Fruit fly (Drosophila melanogaster): ENCODE results near the gene CG15564.
A peak's percentile ranks its signal among the peaks of the same experiment; 100 is the strongest.

Gene CG15564

dm6 chr3R:31243079-31243668, 8.0 kb upstream of the CG15564 start (continued):
- TF ChIP-seq dac (GFP tag; optimal IDR thresholded peaks at IDR 0.05) (peak; percentile 46), CG7368 (GFP tag; optimal IDR thresholded peaks at IDR 0.05) (no peak), CG10631 (GFP tag; optimal IDR thresholded peaks at IDR 0.05) (no peak), CG6808 (GFP tag; optimal IDR thresholded peaks at IDR 0.05) (no peak), Sox14 (GFP tag; optimal IDR thresholded peaks at IDR 0.05) (no peak), Lpt (GFP tag; optimal IDR thresholded peaks at IDR 0.05) (peak; percentile 55), CG3032 (tag; optimal IDR thresholded peaks at IDR 0.05) (no peak), fkh (GFP tag; optimal IDR thresholded peaks at IDR 0.05) (no peak), fd85E (GFP tag; optimal IDR thresholded peaks at IDR 0.05) (no peak), ss (GFP tag; optimal IDR thresholded peaks at IDR 0.05) (no peak), CG16779 (tag; optimal IDR thresholded peaks at IDR 0.05) (no peak), CG15336 (GFP tag; IDR thresholded peaks at IDR 0.05) (peak; percentile 82), CG9139 (GFP tag; optimal IDR thresholded peaks at IDR 0.05) (no peak), Eip75B (GFP tag; optimal IDR thresholded peaks at IDR 0.05) (no peak), CG34406 (GFP tag; optimal IDR thresholded peaks at IDR 0.05) (no peak), CG10669 (GFP tag; optimal IDR thresholded peaks at IDR 0.05) (no peak), eg (GFP tag; IDR thresholded peaks at IDR 0.05) (peak; percentile 83), Hr39 (GFP tag; optimal IDR thresholded peaks at IDR 0.05) (no peak), CG1621 (tag; optimal IDR thresholded peaks at IDR 0.05) (no peak), fd59A (GFP tag; optimal IDR thresholded peaks at IDR 0.05) (no peak), spab (GFP tag; optimal IDR thresholded peaks at IDR 0.05) (no peak), esn (GFP tag; optimal IDR thresholded peaks at IDR 0.05) (no peak), CG8632 (GFP tag; optimal IDR thresholded peaks at IDR 0.05) (no peak), Sox15 (GFP tag; optimal IDR thresholded peaks at IDR 0.05) (no peak), Smox (GFP tag; optimal IDR thresholded peaks at IDR 0.05) (no peak), CG8119 (GFP tag; IDR thresholded peaks at IDR 0.05) (peak; percentile 63; the same call in 1 of the 3 replicates), CG11294 (GFP tag; IDR thresholded peaks at IDR 0.05) (0 out of 2 replicates have a peak, but pooled peaks have one; percentile 6), CG8319 (GFP tag; optimal IDR thresholded peaks at IDR 0.05) (no peak), CG11762 (GFP tag; optimal IDR thresholded peaks at IDR 0.05; ENCODE audit: insufficient read depth) (no peak), Blimp-1 (GFP tag; optimal IDR thresholded peaks at IDR 0.05) (no peak), dsx (GFP tag; optimal IDR thresholded peaks at IDR 0.05; ENCODE audit: poor library complexity, severe bottlenecking) (no peak), lz (GFP tag; optimal IDR thresholded peaks at IDR 0.05) (no peak)

- TF ChIP-seq fd59A (GFP tag; optimal IDR thresholded peaks at IDR 0.05) (no peak), CG15336 (GFP tag; IDR thresholded peaks at IDR 0.05) (no peak), Blimp-1 (GFP tag; optimal IDR thresholded peaks at IDR 0.05) (no peak), CG6276 (GFP tag; optimal IDR thresholded peaks at IDR 0.05) (no peak), Hr39 (GFP tag; optimal IDR thresholded peaks at IDR 0.05) (no peak)
Observed at dm6 chr3R:31241109-31241508, 5.9 kb upstream of the CG15564 start.

- TF ChIP-seq CG16779 (tag; optimal IDR thresholded peaks at IDR 0.05) (no peak), CG1621 (tag; optimal IDR thresholded peaks at IDR 0.05) (no peak), CG15336 (GFP tag; IDR thresholded peaks at IDR 0.05) (no peak), fkh (GFP tag; optimal IDR thresholded peaks at IDR 0.05) (peak; percentile 39)
Observed at dm6 chr3R:31240023-31240422, 4.9 kb upstream of the CG15564 start.

DNA sequence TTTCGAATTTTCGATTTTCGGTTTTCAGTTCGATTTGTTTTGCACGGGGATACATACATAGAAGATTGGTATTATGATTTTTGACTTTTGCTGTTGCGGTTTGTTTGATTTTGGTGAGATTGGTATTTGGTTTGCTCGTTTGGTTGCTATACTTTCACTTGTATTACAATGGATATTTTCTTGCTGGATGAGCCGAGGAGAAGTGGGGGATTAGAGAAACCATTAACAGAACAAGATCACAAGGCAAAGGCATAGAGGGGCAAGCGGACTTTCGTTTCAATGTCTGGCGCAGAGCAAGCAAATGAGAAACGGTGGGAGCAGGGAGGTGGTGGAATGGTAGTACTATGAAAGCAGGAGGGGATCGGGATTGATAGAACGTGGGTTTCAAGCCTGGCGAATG, 2.9 kb downstream of the CG15564 start, which contains the start of gene CG15563:
CG15563 (minus strand) TSS at position 101 of the 400 bp plus-strand sequence.
- no peak for TF ChIP-seq Sox102F (GFP tag; optimal IDR thresholded peaks at IDR 0.05)
- no peak for TF ChIP-seq cyc (GFP tag; optimal IDR thresholded peaks at IDR 0.05)
- TF ChIP-seq Eip75B (GFP tag; optimal IDR thresholded peaks at IDR 0.05): no peak
- TF ChIP-seq CG34406 (GFP tag; optimal IDR thresholded peaks at IDR 0.05): no peak
- no peak for TF ChIP-seq CG15336 (GFP tag; IDR thresholded peaks at IDR 0.05)

All from whole organism, prepupa.